5 worm cellular contexts compared by ENCODE assay signal in genomic region chrII:475890-476420, ce11.
A peak's percentile ranks its signal among the peaks of the same experiment; 100 is the strongest.
TF ChIP-seq lines count a peak whose summit lies in the region.

Gene nsun-1 (minus strand): TSS chrII:475940.

TF ChIP-seq in whole organism, L1 larva, 84 proteins besides CTCF, POLR2A, EP300 and RAD21 (continues in another document):
- TF ChIP-seq jun-1 (tag; optimal IDR thresholded peaks at IDR 0.05; lab: Kevin White, UChicago) = no peak
- TF ChIP-seq nhr-28 (tag; optimal IDR thresholded peaks at IDR 0.05; lab: Kevin White, UChicago) = no peak
- TF ChIP-seq fkh-4 (tag; optimal IDR thresholded peaks at IDR 0.05; lab: Kevin White, UChicago; ENCODE audit: borderline replicate concordance) = peak; percentile 12
- TF ChIP-seq lin-15B (tag; optimal IDR thresholded peaks at IDR 0.05; lab: Kevin White, UChicago) = peak; percentile 71
- no peak for TF ChIP-seq ets-5 (GFP tag; IDR thresholded peaks at IDR 0.05; lab: Robert Waterston, UW)
- TF ChIP-seq vab-15 (tag; optimal IDR thresholded peaks at IDR 0.05; lab: Kevin White, UChicago) = no peak
- no peak for TF ChIP-seq aly-2 (tag; optimal IDR thresholded peaks at IDR 0.05; lab: Kevin White, UChicago)
- peak; percentile 52 for TF ChIP-seq mep-1 (tag; optimal IDR thresholded peaks at IDR 0.05; lab: Kevin White, UChicago)
- TF ChIP-seq rnt-1 (tag; optimal IDR thresholded peaks at IDR 0.05; lab: Kevin White, UChicago) = peak; percentile 93
- peak; percentile 39; the same call in 1 of the 2 replicates for TF ChIP-seq unc-98 (GFP tag; IDR thresholded peaks at IDR 0.05; lab: Robert Waterston, UW)
- TF ChIP-seq fkh-8 (tag; optimal IDR thresholded peaks at IDR 0.05; lab: Kevin White, UChicago) = peak; percentile 63
- TF ChIP-seq egl-27 (tag; optimal IDR thresholded peaks at IDR 0.05; lab: Kevin White, UChicago) = no peak
- no peak for TF ChIP-seq elt-2 (tag; optimal IDR thresholded peaks at IDR 0.05; lab: Kevin White, UChicago)
- no peak for TF ChIP-seq nhr-77 (tag; optimal IDR thresholded peaks at IDR 0.05; lab: Kevin White, UChicago)
- TF ChIP-seq unc-86 (tag; optimal IDR thresholded peaks at IDR 0.05; lab: Kevin White, UChicago) = peak; percentile 28
- TF ChIP-seq mab-9 (GFP tag; IDR thresholded peaks at IDR 0.05; lab: Robert Waterston, UW) = no peak
- TF ChIP-seq efl-1 (optimal IDR thresholded peaks at IDR 0.05; lab: Kevin White, UChicago) = peak; percentile 64 to 70
- TF ChIP-seq efl-1 (GFP tag; optimal IDR thresholded peaks at IDR 0.05 in 1 of 2; lab: Kevin White, UChicago) = peak; percentile 75 to 94

TF ChIP-seq in whole organism, L3 larva, 47 proteins besides CTCF, POLR2A, EP300 and RAD21:
- peak; percentile 88 for TF ChIP-seq lin-15B (tag; optimal IDR thresholded peaks at IDR 0.05; lab: Kevin White, UChicago)
- TF ChIP-seq aly-2 (tag; optimal IDR thresholded peaks at IDR 0.05; lab: Kevin White, UChicago) = no peak
- no peak for TF ChIP-seq ceh-16 (tag; optimal IDR thresholded peaks at IDR 0.05; lab: Kevin White, UChicago)
- TF ChIP-seq skn-1 (tag; optimal IDR thresholded peaks at IDR 0.05; lab: Kevin White, UChicago) = peak; percentile 19
- TF ChIP-seq pha-4 (tag; optimal IDR thresholded peaks at IDR 0.05; lab: Kevin White, UChicago) = peak; percentile 43
- no peak for TF ChIP-seq jun-1 (tag; optimal IDR thresholded peaks at IDR 0.05; lab: Kevin White, UChicago)
- TF ChIP-seq ceh-28 (tag; optimal IDR thresholded peaks at IDR 0.05; lab: Kevin White, UChicago) = peak; percentile 33
- peak; percentile 12 for TF ChIP-seq elt-2 (tag; optimal IDR thresholded peaks at IDR 0.05; lab: Kevin White, UChicago)
- TF ChIP-seq egl-5 (tag; optimal IDR thresholded peaks at IDR 0.05; lab: Kevin White, UChicago) = peak; percentile 28
- peak; percentile 24 for TF ChIP-seq nhr-23 (tag; optimal IDR thresholded peaks at IDR 0.05; lab: Kevin White, UChicago)
- peak; percentile 31 for TF ChIP-seq lin-39 (tag; optimal IDR thresholded peaks at IDR 0.05; lab: Kevin White, UChicago)
- TF ChIP-seq hmg-11 (tag; optimal IDR thresholded peaks at IDR 0.05; lab: Kevin White, UChicago) = peak; percentile 21
- TF ChIP-seq nfya-1 (tag; optimal IDR thresholded peaks at IDR 0.05; lab: Kevin White, UChicago; ENCODE audit: insufficient read depth) = peak; percentile 64
- peak; percentile 31 for TF ChIP-seq nhr-25 (tag; optimal IDR thresholded peaks at IDR 0.05; lab: Kevin White, UChicago)

TF ChIP-seq in whole organism, early embryonic, 17 proteins besides CTCF, POLR2A, EP300 and RAD21:
- no peak for TF ChIP-seq ama-1 (optimal IDR thresholded peaks at IDR 0.05; lab: Kevin White, UChicago)
- no peak for TF ChIP-seq scrt-1 (GFP tag; IDR thresholded peaks at IDR 0.05; lab: Robert Waterston, UW)
- 0 out of 2 replicates have a peak, but pooled peaks have one; percentile 40 for TF ChIP-seq pes-1 (GFP tag; IDR thresholded peaks at IDR 0.05; lab: Robert Waterston, UW)
- TF ChIP-seq sea-1 (GFP tag; conservative IDR thresholded peaks at IDR 0.05; lab: Robert Waterston, UW) = peak; percentile 71
- TF ChIP-seq ceh-13 (GFP tag; optimal IDR thresholded peaks at IDR 0.05; lab: Kevin White, UChicago) = no peak
- peak; percentile 27 for TF ChIP-seq F13C5.2 (tag; optimal IDR thresholded peaks at IDR 0.05; lab: Kevin White, UChicago)
- TF ChIP-seq tbx-37 (GFP tag; conservative IDR thresholded peaks at IDR 0.05; lab: Robert Waterston, UW) = peak; percentile 44; the same call in 1 of the 2 replicates
- TF ChIP-seq hmg-4 (GFP tag; optimal IDR thresholded peaks at IDR 0.05; lab: Kevin White, UChicago) = peak; percentile 55
- peak; percentile 38 for TF ChIP-seq ets-7 (tag; optimal IDR thresholded peaks at IDR 0.05; lab: Kevin White, UChicago)
- no peak for TF ChIP-seq aly-1 (tag; optimal IDR thresholded peaks at IDR 0.05; lab: Kevin White, UChicago)
- TF ChIP-seq hnd-1 (tag; optimal IDR thresholded peaks at IDR 0.05; lab: Kevin White, UChicago) = no peak
- no peak for TF ChIP-seq tra-4 (tag; optimal IDR thresholded peaks at IDR 0.05; lab: Kevin White, UChicago)
- TF ChIP-seq flt-1 (GFP tag; IDR thresholded peaks at IDR 0.05; lab: Robert Waterston, UW) = 0 out of 2 replicates have a peak, but pooled peaks have one; percentile 5
- no peak for TF ChIP-seq B0310.2 (tag; optimal IDR thresholded peaks at IDR 0.05; lab: Kevin White, UChicago)
- no peak for TF ChIP-seq hmbx-1 (tag; optimal IDR thresholded peaks at IDR 0.05; lab: Kevin White, UChicago)
- TF ChIP-seq tbx-11 (GFP tag; IDR thresholded peaks at IDR 0.05; lab: Robert Waterston, UW) = no peak
- no peak for TF ChIP-seq ceh-36 (tag; optimal IDR thresholded peaks at IDR 0.05; lab: Kevin White, UChicago)

TF ChIP-seq in whole organism, midembryonic, 9 proteins besides CTCF, POLR2A, EP300 and RAD21:
- peak; percentile 67; the same call in 1 of the 2 replicates for TF ChIP-seq ztf-23 (GFP tag; IDR thresholded peaks at IDR 0.05; lab: Robert Waterston, UW)
- TF ChIP-seq flt-1 (GFP tag; IDR thresholded peaks at IDR 0.05; lab: Robert Waterston, UW) = 0 out of 2 replicates have a peak, but pooled peaks have one; percentile 62
- no peak for TF ChIP-seq T22C8.4 (GFP tag; IDR thresholded peaks at IDR 0.05; lab: Robert Waterston, UW)
- 0 out of 2 replicates have a peak, but pooled peaks have one; percentile 30 for TF ChIP-seq klf-2 (GFP tag; conservative IDR thresholded peaks at IDR 0.05; lab: Robert Waterston, UW)

TF ChIP-seq in whole organism, young adult, 124 proteins besides CTCF, POLR2A, EP300 and RAD21 (continues in another document):
- TF ChIP-seq cebp-2 (GFP tag; IDR thresholded peaks at IDR 0.05; lab: Robert Waterston, UW) (no peak), D2030.7 (GFP tag; IDR thresholded peaks at IDR 0.05; lab: Robert Waterston, UW) (peak; percentile 51; the same call in 1 of the 2 replicates), lir-1 (GFP tag; conservative IDR thresholded peaks at IDR 0.05; lab: Robert Waterston, UW) (no peak), sptf-2 (GFP tag; optimal IDR thresholded peaks at IDR 0.05; lab: Kevin White, UChicago) (no peak), Y79H2A.3 (GFP tag; conservative IDR thresholded peaks at IDR 0.05; lab: Robert Waterston, UW) (no peak), snpc-3.4 (tag; optimal IDR thresholded peaks at IDR 0.05; lab: Kevin White, UChicago) (no peak), him-1 (tag; optimal IDR thresholded peaks at IDR 0.05; lab: Kevin White, UChicago) (no peak), attf-6 (GFP tag; IDR thresholded peaks at IDR 0.05; lab: Robert Waterston, UW) (no peak), efl-1 (GFP tag; optimal IDR thresholded peaks at IDR 0.05; lab: Kevin White, UChicago) (no peak), fkh-3 (tag; optimal IDR thresholded peaks at IDR 0.05; lab: Kevin White, UChicago) (no peak), pbrm-1 (GFP tag; IDR thresholded peaks at IDR 0.05; lab: Robert Waterston, UW) (no peak), egl-18 (GFP tag; IDR thresholded peaks at IDR 0.05; lab: Robert Waterston, UW) (no peak), F55B11.4 (tag; optimal IDR thresholded peaks at IDR 0.05; lab: Kevin White, UChicago; ENCODE audit: borderline replicate concordance, insufficient read depth) (no peak), let-607 (tag; optimal IDR thresholded peaks at IDR 0.05; lab: Kevin White, UChicago) (no peak), madf-8 (GFP tag; conservative IDR thresholded peaks at IDR 0.05; lab: Robert Waterston, UW) (no peak), dpff-1 (tag; optimal IDR thresholded peaks at IDR 0.05; lab: Kevin White, UChicago) (no peak), nfyb-1 (GFP tag; IDR thresholded peaks at IDR 0.05; lab: Robert Waterston, UW) (peak; percentile 35; the same call in 1 of the 2 replicates), ceh-91 (GFP tag; IDR thresholded peaks at IDR 0.05; lab: Robert Waterston, UW) (peak; percentile 48; the same call in 1 of the 2 replicates), snpc-1.1 (tag; optimal IDR thresholded peaks at IDR 0.05; lab: Kevin White, UChicago; ENCODE audit: insufficient read depth) (no peak), lin-54 (GFP tag; optimal IDR thresholded peaks at IDR 0.05; lab: Kevin White, UChicago) (no peak), F33H1.4 (GFP tag; IDR thresholded peaks at IDR 0.05; lab: Robert Waterston, UW) (no peak), Y53F4B.3 (GFP tag; IDR thresholded peaks at IDR 0.05; lab: Robert Waterston, UW) (no peak), B0035.1 (tag; optimal IDR thresholded peaks at IDR 0.05; lab: Kevin White, UChicago) (no peak), tlf-1 (GFP tag; optimal IDR thresholded peaks at IDR 0.05; lab: Kevin White, UChicago) (no peak), unc-130 (GFP tag; optimal IDR thresholded peaks at IDR 0.05; lab: Kevin White, UChicago) (no peak), ets-4 (GFP tag; optimal IDR thresholded peaks at IDR 0.05; lab: Kevin White, UChicago) (no peak), ceh-40 (GFP tag; IDR thresholded peaks at IDR 0.05; lab: Robert Waterston, UW) (no peak), F57A8.1 (GFP tag; optimal IDR thresholded peaks at IDR 0.05; lab: Kevin White, UChicago) (no peak), nhr-80 (tag; optimal IDR thresholded peaks at IDR 0.05; lab: Kevin White, UChicago) (peak; percentile 39), bed-1 (GFP tag; IDR thresholded peaks at IDR 0.05; lab: Robert Waterston, UW) (no peak), Y95B8A.8 (GFP tag; IDR thresholded peaks at IDR 0.05; lab: Robert Waterston, UW) (no peak), repo-1 (tag; optimal IDR thresholded peaks at IDR 0.05; lab: Kevin White, UChicago) (no peak), C17E4.6 (GFP tag; IDR thresholded peaks at IDR 0.05; lab: Robert Waterston, UW) (no peak), hsf-1 (GFP tag; IDR thresholded peaks at IDR 0.05; lab: Robert Waterston, UW) (no peak), ztf-18 (tag; optimal IDR thresholded peaks at IDR 0.05; lab: Kevin White, UChicago) (peak; percentile 52), sea-2 (GFP tag; IDR thresholded peaks at IDR 0.05; lab: Robert Waterston, UW) (no peak), F22D6.2 (tag; optimal IDR thresholded peaks at IDR 0.05; lab: Kevin White, UChicago) (no peak), nhr-179 (tag; optimal IDR thresholded peaks at IDR 0.05; lab: Kevin White, UChicago) (no peak), tbp1 (GFP tag; optimal IDR thresholded peaks at IDR 0.05; lab: Kevin White, UChicago) (no peak), ztf-3 (GFP tag; optimal IDR thresholded peaks at IDR 0.05; lab: Kevin White, UChicago) (no peak), F39B2.1 (GFP tag; IDR thresholded peaks at IDR 0.05; lab: Robert Waterston, UW) (no peak), Y67H2A.10 (GFP tag; conservative IDR thresholded peaks at IDR 0.05; lab: Robert Waterston, UW) (no peak), zim-3 (tag; optimal IDR thresholded peaks at IDR 0.05; lab: Kevin White, UChicago) (no peak), gei-17 (GFP tag; optimal IDR thresholded peaks at IDR 0.05; lab: Kevin White, UChicago) (no peak), attf-5 (GFP tag; optimal IDR thresholded peaks at IDR 0.05; lab: Kevin White, UChicago) (no peak), K12H6.12 (tag; optimal IDR thresholded peaks at IDR 0.05; lab: Kevin White, UChicago) (no peak), egrh-3 (GFP tag; IDR thresholded peaks at IDR 0.05; lab: Robert Waterston, UW) (no peak)

Comparison
In these comparisons a context has a peak if more than half of its experiments do, and no peak if none do; other contexts are left out.
1. Of the 8 proteins assayed by ChIP-seq in both whole organism, young adult and whole organism, L1 larva: peak only in whole organism, young adult: none; only in whole organism, L1 larva: dpl-1, efl-1 and lin-35; in both: none; in neither: 5.